Worm (Caenorhabditis elegans) whole organism, young adult: Measurements from ENCODE around the gene tbc-13.
A peak's percentile ranks its signal among the peaks of the same experiment; 100 is the strongest.

Experiments
- B0035.1 ChIP-seq: sonication (generic microtip); optimal IDR thresholded peaks from 2 replicates; lab custom pipeline; 2016; ENCODE audit warnings: missing genetic modification characterization, mild to moderate bottlenecking, missing compliant biosample characterization, missing genotype, missing genetic modification reagents
- B0336.3 ChIP-seq: fragments of 200-800 bp; sonication (Bioruptor generic); IDR thresholded peaks from 2 replicates; pipeline ENCODE4 v1.3.6; 2022; ENCODE audit warnings: missing genetic modification characterization, missing compliant biosample characterization
- C17E4.6 ChIP-seq: fragments of 200-800 bp; sonication (Bioruptor generic); IDR thresholded peaks from 2 replicates; pipeline ENCODE4 v1.3.6; 2022; ENCODE audit warnings: missing genetic modification reagents, missing genetic modification characterization, missing compliant biosample characterization
- F57A8.1 ChIP-seq: fragments of 200-800 bp; sonication (Bioruptor generic); optimal IDR thresholded peaks from 2 replicates; lab custom pipeline; 2018; ENCODE audit warnings: mild to moderate bottlenecking, missing genetic modification characterization, moderate library complexity, missing compliant biosample characterization
- Y53F4B.3 ChIP-seq: fragments of 200-800 bp; sonication (Bioruptor generic); IDR thresholded peaks from 2 replicates; pipeline ENCODE4 v1.3.6; 2022; ENCODE audit warnings: missing genetic modification reagents, missing genetic modification characterization, missing compliant biosample characterization
- Y79H2A.3 ChIP-seq: fragments of 200-800 bp; sonication (Bioruptor generic); conservative IDR thresholded peaks from 2 replicates; pipeline ENCODE4 v1.3.6; 2022; ENCODE audit warnings: missing genetic modification reagents, missing genetic modification characterization, missing compliant biosample characterization
- akir-1 ChIP-seq: fragments of 200-800 bp; sonication (Bioruptor generic); optimal IDR thresholded peaks from 2 replicates; lab custom pipeline; 2018; ENCODE audit warnings: mild to moderate bottlenecking, missing genetic modification characterization, moderate library complexity, missing compliant biosample characterization
- aptf-3 ChIP-seq: fragments of 200-800 bp; sonication (Bioruptor generic); IDR thresholded peaks from 2 replicates; pipeline ENCODE4 v1.3.6; 2022; ENCODE audit warnings: missing genetic modification characterization, missing compliant biosample characterization
- atf-7 ChIP-seq: sonication (generic microtip); optimal IDR thresholded peaks from 2 replicates; lab custom pipeline; 2017; ENCODE audit warnings: mild to moderate bottlenecking, missing genetic modification characterization, missing compliant biosample characterization
- athp-1 ChIP-seq: sonication (generic microtip); optimal IDR thresholded peaks from 2 replicates; lab custom pipeline; 2017; ENCODE audit warnings: mild to moderate bottlenecking, missing genetic modification characterization, missing compliant biosample characterization
- attf-5 ChIP-seq: fragments of 200-800 bp; sonication (Bioruptor generic); optimal IDR thresholded peaks from 2 replicates; lab custom pipeline; 2018; ENCODE audit warnings: mild to moderate bottlenecking, missing genetic modification characterization, missing compliant biosample characterization
- bed-1 ChIP-seq: fragments of 200-800 bp; sonication (Bioruptor generic); IDR thresholded peaks from 2 replicates; pipeline ENCODE4 v1.3.6; 2022; ENCODE audit warnings: missing genetic modification reagents, missing genetic modification characterization, missing compliant biosample characterization
- bed-2 ChIP-seq: fragments of 200-800 bp; sonication (Bioruptor generic); IDR thresholded peaks from 2 replicates; pipeline ENCODE4 v1.3.6; 2022; ENCODE audit warnings: missing genetic modification reagents, missing genetic modification characterization, missing compliant biosample characterization
- ccch-3 ChIP-seq: fragments of 200-800 bp; sonication (Bioruptor generic); optimal IDR thresholded peaks from 2 replicates; lab custom pipeline; 2018; ENCODE audit warnings: mild to moderate bottlenecking, missing genetic modification characterization, missing compliant biosample characterization
- cebp-1 ChIP-seq, 2 experiments: fragments of 200-800 bp in 1 of 2; sonication (Bioruptor generic) in 1 of 2; sonication (generic microtip) in 1 of 2; IDR thresholded peaks in 1 of 2; optimal IDR thresholded peaks in 1 of 2; 2 replicates each; pipeline versions ENCODE4 v1.3.6 to Lab custom; 2017 to 2022; ENCODE audit warnings: missing compliant biosample characterization in 2 of 2, missing genetic modification characterization in 2 of 2, mild to moderate bottlenecking in 1 of 2, missing genetic modification reagents in 1 of 2, moderate library complexity in 1 of 2
- ceh-27 ChIP-seq: fragments of 200-800 bp; sonication (Bioruptor generic); optimal IDR thresholded peaks from 2 replicates; lab custom pipeline; 2018; ENCODE audit warnings: mild to moderate bottlenecking, missing genetic modification characterization, moderate library complexity, missing compliant biosample characterization
- chd-7 ChIP-seq: sonication (generic microtip); optimal IDR thresholded peaks from 2 replicates; lab custom pipeline; 2016; ENCODE audit warnings: mild to moderate bottlenecking, missing genetic modification characterization, moderate library complexity, missing compliant biosample characterization
- dox-1 ChIP-seq: fragments of 200-800 bp; sonication (Bioruptor generic); IDR thresholded peaks from 2 replicates; pipeline ENCODE4 v1.3.6; 2022; ENCODE audit warnings: missing genetic modification reagents, missing genetic modification characterization, missing compliant biosample characterization
- efl-1 ChIP-seq: fragments of 150-350 bp; optimal IDR thresholded peaks from 2 replicates; lab custom pipeline; 2014; ENCODE audit warnings: missing biosample characterization, missing genetic modification reagents, missing genetic modification characterization
- egrh-3 ChIP-seq: fragments of 200-800 bp; sonication (Bioruptor generic); IDR thresholded peaks from 2 replicates; pipeline ENCODE4 v1.3.6; 2022; ENCODE audit warnings: missing genetic modification reagents, missing genetic modification characterization, missing compliant biosample characterization
- ets-4 ChIP-seq: fragments of 200-800 bp; sonication (Bioruptor generic); optimal IDR thresholded peaks from 2 replicates; lab custom pipeline; 2018; ENCODE audit warnings: mild to moderate bottlenecking, missing genetic modification characterization, missing compliant biosample characterization
- gei-17 ChIP-seq: fragments of 200-800 bp; sonication (Bioruptor generic); optimal IDR thresholded peaks from 2 replicates; lab custom pipeline; 2018; ENCODE audit warnings: mild to moderate bottlenecking, missing genetic modification characterization, missing compliant biosample characterization
- hmg-1.2 ChIP-seq: fragments of 200-800 bp; sonication (Bioruptor generic); IDR thresholded peaks from 2 replicates; pipeline ENCODE4 v1.3.6; 2022; ENCODE audit warnings: missing genetic modification reagents, missing genetic modification characterization, missing compliant biosample characterization
- hmg-20 ChIP-seq: fragments of 200-800 bp; sonication (Bioruptor generic); IDR thresholded peaks from 2 replicates; pipeline ENCODE4 v1.3.6; 2022; ENCODE audit warnings: missing genetic modification reagents, missing genetic modification characterization, missing compliant biosample characterization
- hrde-1 ChIP-seq: sonication (generic microtip); optimal IDR thresholded peaks from 2 replicates; lab custom pipeline; 2016; ENCODE audit warnings: missing genetic modification characterization, mild to moderate bottlenecking, missing compliant biosample characterization, moderate library complexity, missing genotype, missing genetic modification reagents, borderline replicate concordance
- lin-35 ChIP-seq, 3 experiments: fragments of 150-350 bp in 2 of 3; sonication (generic microtip) in 1 of 3; optimal IDR thresholded peaks; 2 replicates each; lab custom pipeline; 2014 to 2018; ENCODE audit warnings: missing biosample characterization in 3 of 3, missing genetic modification characterization in 3 of 3, missing genetic modification reagents in 3 of 3
- lin-40 ChIP-seq: sonication (generic microtip); optimal IDR thresholded peaks from 2 replicates; lab custom pipeline; 2016; ENCODE audit warnings: missing genetic modification characterization, mild to moderate bottlenecking, missing compliant biosample characterization, missing genotype, missing genetic modification reagents
- madf-6 ChIP-seq: fragments of 200-800 bp; sonication (Bioruptor generic); IDR thresholded peaks from 2 replicates; pipeline ENCODE4 v1.3.6; 2022; ENCODE audit warnings: missing genetic modification reagents, missing genetic modification characterization, missing compliant biosample characterization
- mcd-1 ChIP-seq: fragments of 200-800 bp; sonication (Bioruptor generic); IDR thresholded peaks from 2 replicates; pipeline ENCODE4 v1.3.6; 2022; ENCODE audit warnings: missing genetic modification reagents, missing genetic modification characterization, missing compliant biosample characterization
- mes-4 ChIP-seq: sonication (generic microtip); optimal IDR thresholded peaks from 2 replicates; lab custom pipeline; 2016; ENCODE audit warnings: missing genotype, missing genetic modification characterization, missing compliant biosample characterization
- nfyb-1 ChIP-seq: fragments of 200-800 bp; sonication (Bioruptor generic); IDR thresholded peaks from 2 replicates; pipeline ENCODE4 v1.3.6; 2022; ENCODE audit warnings: missing genetic modification reagents, missing genetic modification characterization, missing compliant biosample characterization
- nhr-80 ChIP-seq: sonication (generic microtip); optimal IDR thresholded peaks from 2 replicates; lab custom pipeline; 2016; ENCODE audit warnings: missing genetic modification characterization, missing compliant biosample characterization
- nhr-90 ChIP-seq: sonication (generic microtip); optimal IDR thresholded peaks from 2 replicates; lab custom pipeline; 2016; ENCODE audit warnings: missing genotype, mild to moderate bottlenecking, missing genetic modification characterization, missing compliant biosample characterization
- pbrm-1 ChIP-seq: fragments of 200-800 bp; sonication (Bioruptor generic); IDR thresholded peaks from 2 replicates; pipeline ENCODE4 v1.3.6; 2022; ENCODE audit warnings: missing genetic modification reagents, missing genetic modification characterization, missing compliant biosample characterization
- rpc-1 ChIP-seq, 2 experiments: fragments of 150-350 bp in 1 of 2; sonication (generic microtip) in 1 of 2; optimal IDR thresholded peaks; 2 replicates each; lab custom pipeline; 2014 to 2018; ENCODE audit warnings: missing biosample characterization in 1 of 2, missing genetic modification characterization in 1 of 2, missing genetic modification reagents in 1 of 2, missing genotype in 1 of 2
- snpc-1.1 ChIP-seq: sonication (generic microtip); optimal IDR thresholded peaks from 2 replicates; lab custom pipeline; 2017; ENCODE audit warnings: missing genetic modification characterization, mild to moderate bottlenecking, missing compliant biosample characterization, antibody characterized with exemption, moderate library complexity, missing genotype, missing genetic modification reagents; ENCODE audit not compliant: insufficient read depth
- tbp1 ChIP-seq: fragments of 200-800 bp; sonication (Bioruptor generic); optimal IDR thresholded peaks from 2 replicates; lab custom pipeline; 2018; ENCODE audit warnings: mild to moderate bottlenecking, missing genetic modification characterization, missing compliant biosample characterization
- xnd-1 ChIP-seq: sonication (generic microtip); optimal IDR thresholded peaks from 2 replicates; lab custom pipeline; 2016; ENCODE audit warnings: missing genotype, missing genetic modification reagents, missing genetic modification characterization, missing compliant biosample characterization
- ztf-18 ChIP-seq: sonication (generic microtip); optimal IDR thresholded peaks from 2 replicates; lab custom pipeline; 2016; ENCODE audit warnings: missing genotype, mild to moderate bottlenecking, missing genetic modification characterization, missing compliant biosample characterization
- ztf-22 ChIP-seq: fragments of 200-800 bp; sonication (Bioruptor generic); optimal IDR thresholded peaks from 2 replicates; lab custom pipeline; 2018; ENCODE audit warnings: mild to moderate bottlenecking, missing genetic modification characterization, moderate library complexity, missing compliant biosample characterization
- ztf-25 ChIP-seq: fragments of 200-800 bp; sonication (Bioruptor generic); IDR thresholded peaks from 2 replicates; pipeline ENCODE4 v1.3.6; 2022; ENCODE audit warnings: missing genetic modification reagents, missing genetic modification characterization, missing compliant biosample characterization
- ztf-26 ChIP-seq: sonication (generic microtip); optimal IDR thresholded peaks from 2 replicates; lab custom pipeline; 2017; ENCODE audit warnings: missing genetic modification characterization, missing compliant biosample characterization
- ztf-28 ChIP-seq: fragments of 200-800 bp; sonication (Bioruptor generic); IDR thresholded peaks from 2 replicates; pipeline ENCODE4 v1.3.6; 2022; ENCODE audit warnings: missing genetic modification reagents, missing genetic modification characterization, missing compliant biosample characterization
- ztf-6 ChIP-seq: fragments of 200-800 bp; sonication (Bioruptor generic); IDR thresholded peaks from 2 replicates; pipeline ENCODE4 v1.3.6; 2022; ENCODE audit warnings: missing genetic modification reagents, missing genetic modification characterization, missing compliant biosample characterization

Gene tbc-13

DNA sequence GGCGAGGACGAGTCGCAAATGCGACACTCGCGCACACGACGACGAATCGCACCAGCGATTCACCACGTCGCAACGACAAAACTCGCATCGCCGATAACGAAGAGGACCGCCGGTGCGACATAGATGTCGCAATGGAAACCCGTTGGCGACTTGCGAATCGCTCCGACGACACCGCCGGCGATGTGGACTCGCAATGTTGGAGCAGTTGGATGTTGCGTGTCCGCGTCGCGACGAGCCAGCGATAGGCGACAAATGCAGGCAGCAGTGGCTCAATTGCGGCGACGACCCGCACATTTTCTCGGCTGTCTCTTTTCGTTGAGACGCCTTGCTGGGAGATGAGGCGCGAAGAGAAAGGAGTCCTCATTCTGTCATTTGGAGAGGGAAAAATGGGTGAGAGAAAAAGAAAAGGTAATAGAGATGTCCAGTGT, 32.7 kb upstream of the tbc-13 start (continued):
- TF ChIP-seq nfyb-1 (GFP tag; lab: Robert Waterston, UW) (peak; percentile 18; the same call in 1 of the 2 replicates), mcd-1 (GFP tag; lab: Robert Waterston, UW) (peak; percentile 69), gei-17 (peak; percentile 50), ceh-27 (GFP tag; lab: Kevin White, UChicago) (peak; percentile 61), madf-6 (GFP tag; lab: Robert Waterston, UW) (0 out of 2 replicates have a peak, but pooled peaks have one; percentile 16), dox-1 (peak; percentile 58), atf-7 (tag; lab: Kevin White, UChicago) (peak; percentile 24), bed-1 (GFP tag; lab: Robert Waterston, UW) (no peak), chd-7 (peak; percentile 53), B0336.3 (GFP tag; lab: Robert Waterston, UW) (peak; percentile 58; the same call in 1 of the 2 replicates), ets-4 (GFP tag; lab: Kevin White, UChicago) (peak; percentile 13), efl-1 (GFP tag; lab: Kevin White, UChicago) (no peak), xnd-1 (tag; lab: Kevin White, UChicago) (no peak), ztf-6 (GFP tag; lab: Robert Waterston, UW) (0 out of 2 replicates have a peak, but pooled peaks have one; percentile 15), snpc-1.1 (tag; lab: Kevin White, UChicago) (no peak), ztf-26 (tag; lab: Kevin White, UChicago) (peak; percentile 25), nhr-80 (tag; lab: Kevin White, UChicago) (peak; percentile 44)
- TF ChIP-seq, all 124 proteins: peak for 37

DNA sequence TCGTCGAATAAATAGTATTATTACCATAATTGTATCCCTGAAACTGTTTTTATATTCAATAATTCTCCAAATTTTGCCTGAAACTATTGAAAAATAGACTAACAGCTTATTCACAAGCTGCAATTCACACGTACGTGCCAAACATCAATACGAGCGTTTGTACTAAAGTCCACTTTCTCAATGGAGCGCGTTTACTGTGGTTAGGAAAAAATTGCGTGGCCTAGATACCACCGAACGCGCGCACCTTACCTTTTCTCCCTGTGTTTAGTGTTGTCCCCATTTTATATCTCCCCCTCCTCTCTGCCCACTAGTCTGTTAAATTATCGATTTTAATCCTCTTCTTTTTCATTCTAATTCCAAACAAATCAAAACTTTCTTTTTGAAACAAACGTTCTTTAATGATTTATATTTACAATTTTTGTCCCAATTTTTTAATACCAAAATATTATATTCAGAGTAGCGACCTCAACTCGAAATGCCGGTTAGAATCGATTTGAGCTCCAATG, 30.5 kb upstream of the tbc-13 start, which contains the start of the genes T18D3.9 and T18D3.1:
T18D3.9 (minus strand) TSS at position 168 of the 506 bp plus-strand sequence.
T18D3.1 (plus strand) TSS at position 456 of the 506 bp plus-strand sequence.
- TF ChIP-seq Y79H2A.3 (GFP tag; lab: Robert Waterston, UW): no peak
- TF ChIP-seq dox-1: 0 out of 2 replicates have a peak, but pooled peaks have one; percentile 14
- no peak for TF ChIP-seq cebp-1 (GFP tag; IDR thresholded peaks at IDR 0.05; lab: Robert Waterston, UW)
- TF ChIP-seq cebp-1 (tag; optimal IDR thresholded peaks at IDR 0.05; lab: Kevin White, UChicago): peak; percentile 28
- TF ChIP-seq tbp1: peak; percentile 16
- TF ChIP-seq aptf-3 (GFP tag; lab: Robert Waterston, UW): no peak
- TF ChIP-seq nhr-80 (tag; lab: Kevin White, UChicago): peak; percentile 52
- TF ChIP-seq attf-5: peak; percentile 33
- TF ChIP-seq mcd-1 (GFP tag; lab: Robert Waterston, UW): peak; percentile 84
- TF ChIP-seq nhr-90 (tag; lab: Kevin White, UChicago): no peak
- peak; percentile 45 for TF ChIP-seq ztf-18
- TF ChIP-seq hmg-20 (GFP tag; lab: Robert Waterston, UW): no peak
- TF ChIP-seq ccch-3: no peak
- peak; percentile 31; the same call in 1 of the 2 replicates for TF ChIP-seq hmg-1.2
- TF ChIP-seq ztf-28 (GFP tag; lab: Robert Waterston, UW): no peak
- peak; percentile 17 for TF ChIP-seq lin-40

DNA sequence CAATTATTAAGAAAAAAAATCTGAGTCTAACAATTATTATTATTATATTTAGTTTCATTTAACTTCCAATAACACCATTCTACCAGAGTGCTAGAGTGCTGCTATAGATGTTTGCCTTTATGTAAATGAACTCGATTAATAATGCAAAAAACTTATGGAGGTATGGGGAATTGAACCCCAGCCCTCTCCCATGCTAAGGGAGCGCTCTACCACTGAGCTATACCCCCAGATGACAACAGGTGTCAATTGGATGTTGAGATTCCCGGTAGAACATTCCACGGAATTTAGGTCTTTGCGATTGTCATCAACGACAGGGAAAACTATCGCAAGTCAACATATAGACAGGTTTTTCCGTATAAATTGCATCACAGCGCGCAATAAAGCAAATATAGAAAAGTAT, 26.8 kb upstream of the tbc-13 start:
- TF ChIP-seq F57A8.1 (no peak), C17E4.6 (peak; percentile 40; the same call in 1 of the 2 replicates), ztf-22 (no peak), lin-35 (GFP tag; optimal IDR thresholded peaks at IDR 0.05; lab: Kevin White, UChicago) (no peak), ztf-28 (GFP tag; lab: Robert Waterston, UW) (peak; percentile 53; the same call in 1 of the 2 replicates), ztf-25 (GFP tag; lab: Robert Waterston, UW) (no peak), mes-4 (tag; lab: Kevin White, UChicago) (peak; percentile 51), athp-1 (tag; lab: Kevin White, UChicago) (peak; percentile 60), B0035.1 (peak; percentile 70), rpc-1 (optimal IDR thresholded peaks at IDR 0.05; lab: Kevin White, UChicago) (peak; percentile 90), rpc-1 (tag; optimal IDR thresholded peaks at IDR 0.05; lab: Kevin White, UChicago) (peak; percentile 95), Y53F4B.3 (no peak), pbrm-1 (GFP tag; lab: Robert Waterston, UW) (peak; percentile 84), akir-1 (no peak), hrde-1 (tag; lab: Kevin White, UChicago) (no peak), xnd-1 (tag; lab: Kevin White, UChicago) (no peak), bed-2 (GFP tag; lab: Robert Waterston, UW) (no peak), egrh-3 (GFP tag; lab: Robert Waterston, UW) (no peak)
